Fruit fly (Drosophila melanogaster): Measurements from ENCODE around the gene CG12065.

CG12065 gene

DNA sequence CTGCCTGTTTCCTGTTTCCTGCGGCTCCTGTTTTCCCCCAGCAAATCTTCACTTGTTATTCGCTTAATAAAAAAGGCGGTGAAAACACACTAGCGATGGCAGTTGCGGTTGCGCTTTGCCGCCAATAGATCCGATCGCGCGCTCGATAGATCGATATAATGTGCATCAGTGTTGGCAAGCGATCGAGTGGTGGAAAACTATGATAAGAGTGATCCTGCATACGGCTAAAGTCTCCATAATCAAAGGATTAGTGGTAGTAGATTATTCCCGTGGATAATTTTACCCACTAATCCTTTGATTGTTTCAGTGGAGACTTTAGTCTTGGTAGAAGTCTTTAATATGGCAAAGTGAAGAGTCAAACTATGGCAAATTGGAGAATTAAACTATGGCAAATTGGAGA, 32.1 kb downstream of the CG12065 start, which contains the start of gene Caf1-180 (continued):
- peak; percentile 15 for TF ChIP-seq Nf-YB (GFP tag; optimal IDR thresholded peaks at IDR 0.05)
- TF ChIP-seq sens-2 (GFP tag; IDR thresholded peaks at IDR 0.05), result no peak
- peak; percentile 1 for TF ChIP-seq fu2 (GFP tag; optimal IDR thresholded peaks at IDR 0.05)
- TF ChIP-seq mld (GFP tag; IDR thresholded peaks at IDR 0.05; ENCODE audit: partially characterized antibody), result peak; percentile 72; the same call in 2 of the 3 replicates
- peak; percentile 40; the same call in 1 of the 3 replicates for TF ChIP-seq hb (GFP tag; IDR thresholded peaks at IDR 0.05; ENCODE audit: partially characterized antibody)
- no peak for TF ChIP-seq CG4707 (GFP tag; optimal IDR thresholded peaks at IDR 0.05)
- no peak for TF ChIP-seq unpg (GFP tag; optimal IDR thresholded peaks at IDR 0.05)
- TF ChIP-seq lov (optimal IDR thresholded peaks at IDR 0.05), result no peak
- no peak for TF ChIP-seq lov (GFP tag; IDR thresholded peaks at IDR 0.05)
- peak; percentile 65 for TF ChIP-seq CTCF (GFP tag; optimal IDR thresholded peaks at IDR 0.05)
- TF ChIP-seq tna (GFP tag; IDR thresholded peaks at IDR 0.05; ENCODE audit: partially characterized antibody), result peak; percentile 57; the same call in 1 of the 2 replicates
- TF ChIP-seq CG7556 (GFP tag; optimal IDR thresholded peaks at IDR 0.05), result no peak
- peak; percentile 9 for TF ChIP-seq CG8944 (GFP tag; optimal IDR thresholded peaks at IDR 0.05)
- TF ChIP-seq CG12155 (GFP tag; optimal IDR thresholded peaks at IDR 0.05), result no peak
- no peak for TF ChIP-seq CG33557 (GFP tag; optimal IDR thresholded peaks at IDR 0.05)
- TF ChIP-seq bsh (GFP tag; optimal IDR thresholded peaks at IDR 0.05), result no peak
- TF ChIP-seq Antp (GFP tag; optimal IDR thresholded peaks at IDR 0.05), result peak; percentile 42
- TF ChIP-seq Pdp1 (GFP tag; optimal IDR thresholded peaks at IDR 0.05), result no peak
- TF ChIP-seq CG18262 (tag; optimal IDR thresholded peaks at IDR 0.05), result peak; percentile 13
- TF ChIP-seq CG34422 (GFP tag; IDR thresholded peaks at IDR 0.05), result peak; percentile 34; the same call in 1 of the 3 replicates
- TF ChIP-seq CG4617 (GFP tag; optimal IDR thresholded peaks at IDR 0.05; ENCODE audit: borderline replicate concordance), result peak; percentile 54
- TF ChIP-seq Scr (GFP tag; IDR thresholded peaks at IDR 0.05; ENCODE audit: partially characterized antibody), result peak; percentile 83
- TF ChIP-seq Hr51 (GFP tag; optimal IDR thresholded peaks at IDR 0.05), result no peak
- 0 out of 3 replicates have a peak, but pooled peaks have one; percentile 12 for TF ChIP-seq Dbx (GFP tag; IDR thresholded peaks at IDR 0.05)
- TF ChIP-seq zfh1 (GFP tag; IDR thresholded peaks at IDR 0.05), result no peak
- no peak for TF ChIP-seq CG12071 (GFP tag; optimal IDR thresholded peaks at IDR 0.05)
- peak; percentile 54 for TF ChIP-seq HmgZ (tag; optimal IDR thresholded peaks at IDR 0.05)
- no peak for TF ChIP-seq CG14441 (GFP tag; IDR thresholded peaks at IDR 0.05)
- TF ChIP-seq CG9727 (GFP tag; optimal IDR thresholded peaks at IDR 0.05), result no peak
- peak; percentile 45 for TF ChIP-seq CG4282 (GFP tag; optimal IDR thresholded peaks at IDR 0.05)
- peak; percentile 36 for TF ChIP-seq CG8290 (GFP tag; optimal IDR thresholded peaks at IDR 0.05)
- peak in 1 of 2 experiments; percentile 8 for TF ChIP-seq CG8290 (tag; optimal IDR thresholded peaks at IDR 0.05)
- peak; percentile 68 for TF ChIP-seq Rfx (GFP tag; IDR thresholded peaks at IDR 0.05)
- TF ChIP-seq ssp (GFP tag; IDR thresholded peaks at IDR 0.05), result 0 out of 2 replicates have a peak, but pooled peaks have one; percentile 11
- peak; percentile 92 for TF ChIP-seq pros (GFP tag; optimal IDR thresholded peaks at IDR 0.05)
- TF ChIP-seq Side (GFP tag; optimal IDR thresholded peaks at IDR 0.05), result no peak
- peak; percentile 27 for TF ChIP-seq Lhr (GFP tag; optimal IDR thresholded peaks at IDR 0.05)
- TF ChIP-seq Fer2 (tag; optimal IDR thresholded peaks at IDR 0.05), result no peak
- peak; percentile 64 for TF ChIP-seq slbo (GFP tag; IDR thresholded peaks at IDR 0.05)
- peak; percentile 54; the same call in 1 of the 2 replicates for TF ChIP-seq ato (GFP tag; IDR thresholded peaks at IDR 0.05; ENCODE audit: partially characterized antibody)
- TF ChIP-seq Sry-β (GFP tag; optimal IDR thresholded peaks at IDR 0.05), result no peak
- peak; percentile 8 for TF ChIP-seq shn (GFP tag; optimal IDR thresholded peaks at IDR 0.05)
- 0 out of 2 replicates have a peak, but pooled peaks have one; percentile 18 for TF ChIP-seq CG6272 (GFP tag; IDR thresholded peaks at IDR 0.05)
- TF ChIP-seq CG1529 (GFP tag; optimal IDR thresholded peaks at IDR 0.05), result no peak
- no peak for TF ChIP-seq cad (GFP tag; optimal IDR thresholded peaks at IDR 0.05)
- TF ChIP-seq CG8089 (GFP tag; optimal IDR thresholded peaks at IDR 0.05), result peak; percentile 19
- TF ChIP-seq Myb (GFP tag; optimal IDR thresholded peaks at IDR 0.05), result peak; percentile 68
- TF ChIP-seq mam (GFP tag; optimal IDR thresholded peaks at IDR 0.05), result peak; percentile 43
- TF ChIP-seq CG34224 (GFP tag; IDR thresholded peaks at IDR 0.05; ENCODE audit: partially characterized antibody), result peak; percentile 73
- TF ChIP-seq otp (GFP tag; IDR thresholded peaks at IDR 0.05), result no peak
- TF ChIP-seq gsb-n (tag; optimal IDR thresholded peaks at IDR 0.05), result no peak

All from whole organism, embryonic.